Worm (Caenorhabditis elegans) whole organism, L1 larva: Measurements from ENCODE around the gene Y40C5A.4.

ENCODE experiments used
- C04F5.9 ChIP-seq: sonication (generic microtip); optimal IDR thresholded peaks from 2 replicates; lab custom pipeline; 2016; ENCODE audit warnings: missing genetic modification characterization, missing compliant biosample characterization
- C16A3.4 ChIP-seq: fragments of 150-350 bp; optimal IDR thresholded peaks from 2 replicates; lab custom pipeline; 2014; ENCODE audit warnings: missing biosample characterization, missing genetic modification characterization
- C34B4.2 ChIP-seq: sonication (generic microtip); optimal IDR thresholded peaks from 2 replicates; lab custom pipeline; 2017; ENCODE audit warnings: mild to moderate bottlenecking, missing genetic modification characterization, missing compliant biosample characterization
- F16B12.6 ChIP-seq: fragments of 150-350 bp; optimal IDR thresholded peaks from 2 replicates; lab custom pipeline; 2014; ENCODE audit warnings: missing biosample characterization, missing genetic modification characterization
- aha-1 ChIP-seq: fragments of 150-350 bp; optimal IDR thresholded peaks from 2 replicates; lab custom pipeline; 2014; ENCODE audit warnings: missing biosample characterization, missing genetic modification characterization
- alr-1 ChIP-seq: fragments of 200-800 bp; sonication (Bioruptor generic); optimal IDR thresholded peaks from 2 replicates; lab custom pipeline; 2018; ENCODE audit warnings: borderline replicate concordance, mild to moderate bottlenecking, missing genetic modification characterization, missing compliant biosample characterization
- ama-1 ChIP-seq: fragments of 150-350 bp; optimal IDR thresholded peaks from 2 replicates; lab custom pipeline; 2014
- blmp-1 ChIP-seq: fragments of 150-350 bp; optimal IDR thresholded peaks from 2 replicates; lab custom pipeline; 2014; ENCODE audit warnings: missing biosample characterization, missing genetic modification characterization
- ceh-8 ChIP-seq: fragments of 200-800 bp; sonication (Bioruptor generic); optimal IDR thresholded peaks from 2 replicates; lab custom pipeline; 2018; ENCODE audit warnings: mild to moderate bottlenecking, missing genetic modification characterization, moderate library complexity, missing compliant biosample characterization
- ceh-82 ChIP-seq, 3 experiments: fragments of 150-350 bp in 1 of 3; sonication (generic microtip) in 2 of 3; optimal IDR thresholded peaks; 2 replicates each; lab custom pipeline; 2014 to 2017; ENCODE audit warnings: missing biosample characterization in 3 of 3, missing genetic modification characterization in 3 of 3
- ceh-88 ChIP-seq: fragments of 200-800 bp; sonication (Bioruptor generic); IDR thresholded peaks from 2 replicates; pipeline ENCODE4 v1.3.6; 2022; ENCODE audit warnings: missing genetic modification characterization, missing compliant biosample characterization
- ceh-90 ChIP-seq: sonication (generic microtip); optimal IDR thresholded peaks from 2 replicates; lab custom pipeline; 2016; ENCODE audit warnings: missing genetic modification characterization, missing compliant biosample characterization
- ces-1 ChIP-seq: fragments of 150-350 bp; optimal IDR thresholded peaks from 2 replicates; lab custom pipeline; 2014; ENCODE audit warnings: missing biosample characterization, missing genetic modification reagents, missing genetic modification characterization
- dsc-1 ChIP-seq: sonication (generic microtip); optimal IDR thresholded peaks from 2 replicates; lab custom pipeline; 2016; ENCODE audit warnings: mild to moderate bottlenecking, missing genetic modification characterization, missing compliant biosample characterization
- efl-1 ChIP-seq, 4 experiments: fragments of 150-350 bp; optimal IDR thresholded peaks in 3 of 4; peaks in 1 of 4; 1 replicate in 1 of 4; 2 replicates in 3 of 4; lab custom pipeline; 2014; ENCODE audit warnings: missing biosample characterization in 2 of 4, missing genetic modification characterization in 2 of 4, missing genetic modification reagents in 2 of 4
- efl-3 ChIP-seq: fragments of 200-800 bp; sonication (Bioruptor generic); optimal IDR thresholded peaks from 2 replicates; lab custom pipeline; 2018; ENCODE audit warnings: mild to moderate bottlenecking, missing genetic modification characterization, missing compliant biosample characterization
- egl-13 ChIP-seq: sonication (generic microtip); optimal IDR thresholded peaks from 2 replicates; lab custom pipeline; 2016; ENCODE audit warnings: missing genotype, missing genetic modification reagents, missing genetic modification characterization, missing compliant biosample characterization
- elt-3 ChIP-seq, 6 experiments: fragments of 150-350 bp in 1 of 6; sonication (generic microtip); optimal IDR thresholded peaks; 2 replicates each; lab custom pipeline; 2017 to 2018; ENCODE audit warnings: missing biosample characterization in 6 of 6, missing genetic modification characterization in 6 of 6, inconsistent platforms in 1 of 6
- fkh-10 ChIP-seq: sonication (generic microtip); optimal IDR thresholded peaks from 2 replicates; lab custom pipeline; 2017; ENCODE audit warnings: missing biosample characterization, missing genetic modification reagents, missing genetic modification characterization
- fkh-4 ChIP-seq: sonication (generic microtip); optimal IDR thresholded peaks from 2 replicates; lab custom pipeline; 2016; ENCODE audit warnings: missing compliant biosample characterization, missing genetic modification characterization, borderline replicate concordance
- fkh-8 ChIP-seq: sonication (generic microtip); optimal IDR thresholded peaks from 2 replicates; lab custom pipeline; 2016; ENCODE audit warnings: mild to moderate bottlenecking, missing genetic modification characterization, missing compliant biosample characterization
- grh-1 ChIP-seq: fragments of 200-800 bp; sonication (Bioruptor generic); IDR thresholded peaks from 2 replicates; pipeline ENCODE4 v1.3.6; 2022; ENCODE audit warnings: missing genetic modification reagents, missing genetic modification characterization, missing compliant biosample characterization
- hlh-17 ChIP-seq: fragments of 200-800 bp; sonication (Bioruptor generic); optimal IDR thresholded peaks from 2 replicates; lab custom pipeline; 2018; ENCODE audit warnings: missing genetic modification characterization, mild to moderate bottlenecking, missing compliant biosample characterization, moderate library complexity, borderline replicate concordance
- hlh-4 ChIP-seq: sonication (generic microtip); optimal IDR thresholded peaks from 2 replicates; lab custom pipeline; 2016; ENCODE audit warnings: mild to moderate bottlenecking, missing genetic modification characterization, missing compliant biosample characterization
- hpl-2 ChIP-seq: fragments of 150-350 bp; optimal IDR thresholded peaks from 2 replicates; lab custom pipeline; 2014; ENCODE audit warnings: missing biosample characterization, missing genetic modification reagents, missing genetic modification characterization
- isw-1 ChIP-seq: fragments of 200-800 bp; sonication (Bioruptor generic); IDR thresholded peaks from 2 replicates; pipeline ENCODE4 v1.3.6; 2022; ENCODE audit warnings: missing genetic modification characterization, missing compliant biosample characterization
- jun-1 ChIP-seq: fragments of 150-350 bp; optimal IDR thresholded peaks from 2 replicates; lab custom pipeline; 2014; ENCODE audit warnings: missing biosample characterization, missing genetic modification reagents, missing genetic modification characterization
- lin-14 ChIP-seq: fragments of 200-800 bp; sonication (Bioruptor generic); optimal IDR thresholded peaks from 2 replicates; lab custom pipeline; 2018; ENCODE audit warnings: mild to moderate bottlenecking, missing genetic modification characterization, moderate library complexity, missing compliant biosample characterization
- lsy-2 ChIP-seq, 2 experiments: fragments of 150-350 bp; optimal IDR thresholded peaks; 2 replicates each; lab custom pipeline; 2014; ENCODE audit warnings: missing biosample characterization in 2 of 2, missing genetic modification characterization in 2 of 2
- mab-9 ChIP-seq: fragments of 200-800 bp; sonication (Bioruptor generic); IDR thresholded peaks from 2 replicates; pipeline ENCODE4 v1.3.6; 2022; ENCODE audit warnings: missing genetic modification reagents, missing genetic modification characterization, missing compliant biosample characterization
- mef-2 ChIP-seq: fragments of 150-350 bp; optimal IDR thresholded peaks from 2 replicates; lab custom pipeline; 2014; ENCODE audit warnings: missing biosample characterization, missing genetic modification characterization
- nhr-12 ChIP-seq: sonication (generic microtip); optimal IDR thresholded peaks from 2 replicates; lab custom pipeline; 2017; ENCODE audit warnings: missing biosample characterization, missing genetic modification characterization
- nhr-19 ChIP-seq: fragments of 200-800 bp; sonication (Bioruptor generic); conservative IDR thresholded peaks from 2 replicates; pipeline ENCODE4 v1.3.6; 2022; ENCODE audit warnings: missing genetic modification characterization, missing compliant biosample characterization
- nhr-20 ChIP-seq: sonication (generic microtip); optimal IDR thresholded peaks from 2 replicates; lab custom pipeline; 2016; ENCODE audit warnings: mild to moderate bottlenecking, missing genetic modification characterization, missing compliant biosample characterization
- nhr-28 ChIP-seq: fragments of 150-350 bp; optimal IDR thresholded peaks from 2 replicates; lab custom pipeline; 2014; ENCODE audit warnings: missing biosample characterization, missing genetic modification characterization
- nhr-71 ChIP-seq: sonication (generic microtip); optimal IDR thresholded peaks from 2 replicates; lab custom pipeline; 2016; ENCODE audit warnings: mild to moderate bottlenecking, missing genetic modification characterization, moderate library complexity, missing compliant biosample characterization
- nhr-84 ChIP-seq: sonication (generic microtip); optimal IDR thresholded peaks from 2 replicates; lab custom pipeline; 2017; ENCODE audit warnings: missing biosample characterization, missing genetic modification characterization
- nhr-85 ChIP-seq: sonication (generic microtip); peaks from one replicate; lab custom pipeline; 2016; ENCODE audit warnings: missing genetic modification characterization, inconsistent platforms, missing compliant biosample characterization
- pag-3 ChIP-seq: sonication (generic microtip); optimal IDR thresholded peaks from 2 replicates; lab custom pipeline; 2017; ENCODE audit warnings: missing genetic modification characterization, mild to moderate bottlenecking, missing compliant biosample characterization, antibody characterized with exemption, borderline replicate concordance; ENCODE audit not compliant: insufficient read depth
- skn-1 ChIP-seq: fragments of 150-350 bp; optimal IDR thresholded peaks from 2 replicates; lab custom pipeline; 2014; ENCODE audit warnings: missing biosample characterization, missing genetic modification characterization
- snpc-4 ChIP-seq: fragments of 150-350 bp; optimal IDR thresholded peaks from 2 replicates; lab custom pipeline; 2014; ENCODE audit warnings: missing biosample characterization, missing genetic modification characterization
- snu-23 ChIP-seq: sonication (generic microtip); optimal IDR thresholded peaks from 2 replicates; lab custom pipeline; 2016; ENCODE audit warnings: missing genetic modification characterization, missing compliant biosample characterization
- swsn-7 ChIP-seq: sonication (generic microtip); optimal IDR thresholded peaks from 2 replicates; lab custom pipeline; 2016; ENCODE audit warnings: missing genetic modification characterization, missing compliant biosample characterization
- unc-130 ChIP-seq: fragments of 150-350 bp; optimal IDR thresholded peaks from 2 replicates; lab custom pipeline; 2017; ENCODE audit warnings: missing biosample characterization, missing genetic modification characterization, inconsistent platforms
- unc-30 ChIP-seq: sonication (generic microtip); optimal IDR thresholded peaks from 2 replicates; lab custom pipeline; 2017; ENCODE audit warnings: missing biosample characterization, missing genetic modification characterization
- unc-98 ChIP-seq: fragments of 200-800 bp; sonication (Bioruptor generic); IDR thresholded peaks from 2 replicates; pipeline ENCODE4 v1.3.6; 2022; ENCODE audit warnings: missing genetic modification characterization, missing compliant biosample characterization
- zag-1 ChIP-seq: fragments of 150-350 bp; optimal IDR thresholded peaks from 2 replicates; lab custom pipeline; 2014; ENCODE audit warnings: missing biosample characterization, missing genetic modification characterization
- ztf-11 ChIP-seq, 2 experiments: sonication (generic microtip); optimal IDR thresholded peaks; 2 replicates each; lab custom pipeline; 2016 to 2017; ENCODE audit warnings: missing genetic modification characterization in 2 of 2, missing biosample characterization in 1 of 2, missing compliant biosample characterization in 1 of 2

Gene Y40C5A.4

DNA sequence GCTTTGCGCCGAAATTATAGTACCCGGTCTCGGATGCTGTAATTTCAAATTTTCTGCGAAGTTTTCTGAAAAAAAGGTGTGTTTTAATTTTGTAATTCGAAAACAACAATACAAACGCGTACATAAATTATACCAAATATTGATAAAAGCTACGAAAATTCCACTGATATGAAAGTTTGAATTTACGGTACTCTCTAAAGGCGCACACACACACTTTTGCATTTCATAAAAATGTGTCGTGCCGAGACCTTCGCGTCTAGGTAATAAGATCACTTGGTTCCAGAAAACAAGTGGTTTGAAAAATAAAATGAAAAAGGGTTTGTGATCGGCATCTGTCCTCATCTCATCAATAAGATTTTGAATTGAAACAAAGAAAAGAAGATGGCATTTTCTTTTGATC lies 54.1 kb downstream of the Y40C5A.4 start:
- TF ChIP-seq jun-1 (tag; lab: Kevin White, UChicago) (no peak), swsn-7 (no peak), ceh-8 (no peak), lin-14 (GFP tag; lab: Kevin White, UChicago) (peak; percentile 0), dsc-1 (tag; lab: Kevin White, UChicago) (no peak), C04F5.9 (no peak), unc-130 (no peak), F16B12.6 (tag; lab: Kevin White, UChicago) (no peak), blmp-1 (no peak), nhr-19 (no peak), nhr-84 (tag; lab: Kevin White, UChicago) (no peak), C16A3.4 (tag; lab: Kevin White, UChicago) (no peak), skn-1 (tag; lab: Kevin White, UChicago) (no peak), unc-30 (tag; lab: Kevin White, UChicago) (no peak), nhr-85 (tag; lab: Kevin White, UChicago) (peak; percentile 77), elt-3 (tag; optimal IDR thresholded peaks at IDR 0.05; lab: Kevin White, UChicago) (no peak), unc-98 (GFP tag; lab: Robert Waterston, UW) (no peak), ama-1 (peak; percentile 14), hlh-17 (no peak)

DNA sequence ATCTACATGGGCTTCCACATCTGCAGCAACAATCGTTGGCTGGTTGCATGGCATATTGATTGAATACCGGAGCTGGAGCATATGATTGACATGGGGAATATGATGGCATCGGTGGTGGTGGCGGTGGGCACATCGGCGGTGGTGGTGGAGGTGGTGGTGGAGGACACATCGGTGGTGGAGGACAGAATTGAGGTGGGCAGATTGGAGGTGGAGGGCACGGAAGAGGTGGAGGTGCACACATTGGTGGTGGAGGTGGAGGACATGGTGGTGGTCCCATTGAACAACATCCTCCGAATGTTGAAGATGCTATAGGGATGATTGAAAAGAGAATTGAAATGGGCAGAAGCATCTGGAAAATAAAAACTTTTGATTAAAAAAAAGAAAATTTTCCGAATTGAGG lies 54.5 kb downstream of the Y40C5A.4 start, which contains the start of gene grl-4:
grl-4 (minus strand) TSS at position 351 of the 400 bp plus-strand sequence.
- TF ChIP-seq fkh-10 (GFP tag; lab: Kevin White, UChicago) (no peak), mab-9 (GFP tag; lab: Robert Waterston, UW) (no peak), hpl-2 (GFP tag; lab: Kevin White, UChicago) (no peak), C34B4.2 (tag; lab: Kevin White, UChicago) (no peak), jun-1 (tag; lab: Kevin White, UChicago) (no peak), efl-1 (optimal IDR thresholded peaks at IDR 0.05; lab: Kevin White, UChicago) (no peak), efl-1 (GFP tag; optimal IDR thresholded peaks at IDR 0.05 in 1 of 2; lab: Kevin White, UChicago) (peak in 1 of 2 experiments; percentile 53), zag-1 (tag; lab: Kevin White, UChicago) (no peak), ama-1 (no peak), nhr-12 (tag; lab: Kevin White, UChicago) (no peak)
- TF ChIP-seq, all 84 proteins: peak for 1

DNA sequence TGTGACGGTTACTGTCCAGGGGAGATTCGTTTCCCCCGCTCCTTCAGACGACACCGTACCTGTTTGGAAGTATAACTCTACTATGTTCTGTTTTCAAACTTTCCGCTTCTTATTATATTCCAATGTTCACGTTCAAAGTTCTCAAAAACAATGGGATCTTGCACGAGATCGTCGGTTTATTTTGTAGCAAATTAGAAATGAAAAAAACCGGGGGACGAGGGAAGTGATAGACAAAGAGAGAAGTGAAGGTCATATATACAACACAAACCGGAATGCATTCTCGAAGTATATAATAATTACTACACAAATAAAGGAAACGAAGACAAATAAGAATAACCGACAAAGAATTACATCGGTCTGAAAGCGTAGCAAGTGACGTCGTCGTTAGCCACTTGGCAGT lies 55.2 kb downstream of the Y40C5A.4 start:
- no peak for TF ChIP-seq fkh-4 (tag; lab: Kevin White, UChicago)
- no peak for TF ChIP-seq alr-1 (tag; lab: Kevin White, UChicago)
- TF ChIP-seq lin-14 (GFP tag; lab: Kevin White, UChicago) = peak; percentile 52
- no peak for TF ChIP-seq ceh-90 (tag; lab: Kevin White, UChicago)
- TF ChIP-seq pag-3 (tag; lab: Kevin White, UChicago) = no peak
- peak; percentile 11 for TF ChIP-seq nhr-20 (tag; lab: Kevin White, UChicago)
- TF ChIP-seq unc-30 (tag; lab: Kevin White, UChicago) = no peak
- peak; percentile 15 for TF ChIP-seq nhr-71 (tag; lab: Kevin White, UChicago)
- peak; percentile 16 for TF ChIP-seq snu-23
- TF ChIP-seq nhr-85 (tag; lab: Kevin White, UChicago) = peak; percentile 76
- TF ChIP-seq ama-1 = no peak
- no peak for TF ChIP-seq ztf-11 (tag; optimal IDR thresholded peaks at IDR 0.05; lab: Kevin White, UChicago)
- TF ChIP-seq isw-1 (GFP tag; lab: Robert Waterston, UW) = no peak
- TF ChIP-seq aha-1 (tag; lab: Kevin White, UChicago) = no peak
- no peak for TF ChIP-seq snpc-4 (tag; lab: Kevin White, UChicago)

ce11 chrIV:7308974-7309373 lies 55.9 kb downstream of the Y40C5A.4 start, which contains the start of gene F42C5.6:
F42C5.6 (minus strand) TSS chrIV:7309074.
- TF ChIP-seq grh-1 (GFP tag; lab: Robert Waterston, UW) = no peak
- no peak for TF ChIP-seq C16A3.4 (tag; lab: Kevin White, UChicago)
- no peak for TF ChIP-seq nhr-28 (tag; lab: Kevin White, UChicago)
- no peak for TF ChIP-seq ceh-82 (tag; optimal IDR thresholded peaks at IDR 0.05; lab: Kevin White, UChicago)
- TF ChIP-seq fkh-4 (tag; lab: Kevin White, UChicago) = no peak
- no peak for TF ChIP-seq ces-1 (GFP tag; lab: Kevin White, UChicago)
- TF ChIP-seq hlh-4 (tag; lab: Kevin White, UChicago) = no peak
- no peak for TF ChIP-seq aha-1 (tag; lab: Kevin White, UChicago)
- TF ChIP-seq pag-3 (tag; lab: Kevin White, UChicago) = no peak
- TF ChIP-seq ceh-88 (GFP tag; lab: Robert Waterston, UW) = no peak
- TF ChIP-seq efl-3 (GFP tag; lab: Kevin White, UChicago) = no peak
- TF ChIP-seq lsy-2 (tag; optimal IDR thresholded peaks at IDR 0.05; lab: Kevin White, UChicago) = no peak
- no peak for TF ChIP-seq nhr-71 (tag; lab: Kevin White, UChicago)
- no peak for TF ChIP-seq dsc-1 (tag; lab: Kevin White, UChicago)
- TF ChIP-seq fkh-8 (tag; lab: Kevin White, UChicago) = no peak
- TF ChIP-seq mef-2 (tag; lab: Kevin White, UChicago) = no peak
- TF ChIP-seq egl-13 = no peak
- TF ChIP-seq ama-1 = no peak
